Worm (Caenorhabditis elegans) whole organism, L4 larva: ENCODE measurements around the gene dhcr-24.

Experiments used
- D1046.2 ChIP-seq: fragments of 200-800 bp; sonication (Bioruptor generic); IDR thresholded peaks from 2 replicates; pipeline ENCODE4 v1.3.6; 2022; ENCODE audit warnings: missing genetic modification characterization, missing compliant biosample characterization
- F37D6.2 ChIP-seq: sonication (generic microtip); optimal IDR thresholded peaks from 2 replicates; lab custom pipeline; 2016; ENCODE audit warnings: mild to moderate bottlenecking, missing genetic modification characterization, missing compliant biosample characterization
- R02D3.7 ChIP-seq: fragments of 150-350 bp; sonication (generic microtip); optimal IDR thresholded peaks from 3 replicates; lab custom pipeline; 2014; ENCODE audit warnings: missing biosample characterization, missing genetic modification characterization
- T26A8.4 ChIP-seq: fragments of 200-800 bp; sonication (Bioruptor generic); IDR thresholded peaks from 2 replicates; pipeline ENCODE4 v1.3.6; 2022; ENCODE audit warnings: missing genetic modification characterization, missing compliant biosample characterization
- ZK337.2 ChIP-seq: fragments of 200-800 bp; sonication (Bioruptor generic); IDR thresholded peaks from 2 replicates; pipeline ENCODE4 v1.3.6; 2022; ENCODE audit warnings: missing genetic modification reagents, missing genetic modification characterization, missing compliant biosample characterization
- aha-1 ChIP-seq: fragments of 150-350 bp; peaks from one replicate; lab custom pipeline; 2014; ENCODE audit warnings: missing biosample characterization, missing genetic modification characterization
- ama-1 ChIP-seq: fragments of 150-350 bp; optimal IDR thresholded peaks from 2 replicates; lab custom pipeline; 2014; ENCODE audit warnings: inconsistent platforms, mixed read lengths
- arid-1 ChIP-seq: fragments of 200-800 bp; sonication (Bioruptor generic); conservative IDR thresholded peaks from 2 replicates; pipeline ENCODE4 v1.3.6; 2022; ENCODE audit warnings: missing genetic modification reagents, missing genetic modification characterization, missing compliant biosample characterization
- ceh-20 ChIP-seq: fragments of 200-800 bp; sonication (Bioruptor generic); IDR thresholded peaks from 2 replicates; pipeline ENCODE4 v1.3.6; 2022; ENCODE audit warnings: missing genetic modification reagents, missing genetic modification characterization, missing compliant biosample characterization
- ceh-32 ChIP-seq: sonication (generic microtip); optimal IDR thresholded peaks from 2 replicates; lab custom pipeline; 2016; ENCODE audit warnings: mild to moderate bottlenecking, missing genetic modification characterization, missing compliant biosample characterization; ENCODE audit not compliant: poor library complexity
- cey-2 ChIP-seq: sonication (generic microtip); optimal IDR thresholded peaks from 3 replicates; lab custom pipeline; 2017; ENCODE audit warnings: missing genetic modification characterization, mild to moderate bottlenecking, missing compliant biosample characterization, antibody characterized with exemption, borderline replicate concordance; ENCODE audit not compliant: insufficient read depth
- daf-16 ChIP-seq, 3 experiments: sonication (generic microtip); optimal IDR thresholded peaks; 2 replicates each; lab custom pipeline; 2016 to 2017; ENCODE audit warnings: missing genetic modification characterization in 3 of 3, missing genetic modification reagents in 3 of 3, mild to moderate bottlenecking in 2 of 3, missing compliant biosample characterization in 2 of 3, missing biosample characterization in 1 of 3, moderate library complexity in 1 of 3
- dmd-6 ChIP-seq: fragments of 200-800 bp; sonication (Bioruptor generic); IDR thresholded peaks from 2 replicates; pipeline ENCODE4 v1.3.6; 2022; ENCODE audit warnings: missing genetic modification reagents, missing genetic modification characterization, missing compliant biosample characterization
- dpl-1 ChIP-seq: fragments of 150-350 bp; optimal IDR thresholded peaks from 2 replicates; lab custom pipeline; 2014; ENCODE audit warnings: missing biosample characterization, missing genetic modification reagents, missing genetic modification characterization
- dve-1 ChIP-seq: sonication (generic microtip); optimal IDR thresholded peaks from 2 replicates; lab custom pipeline; 2017; ENCODE audit warnings: antibody characterized with exemption, mild to moderate bottlenecking, missing genetic modification characterization, missing compliant biosample characterization; ENCODE audit not compliant: insufficient read depth
- fkh-10 ChIP-seq: fragments of 150-350 bp; optimal IDR thresholded peaks from 2 replicates; lab custom pipeline; 2014; ENCODE audit warnings: missing biosample characterization, missing genetic modification reagents, missing genetic modification characterization
- gei-8 ChIP-seq: fragments of 200-800 bp; sonication (Bioruptor generic); optimal IDR thresholded peaks from 2 replicates; lab custom pipeline; 2018; ENCODE audit warnings: mild to moderate bottlenecking, missing genetic modification characterization, missing compliant biosample characterization
- hif-1 ChIP-seq, 2 experiments: sonication (generic microtip); optimal IDR thresholded peaks; 2 replicates each; lab custom pipeline; 2016 to 2017; ENCODE audit warnings: missing compliant biosample characterization in 2 of 2, missing genetic modification characterization in 2 of 2, missing genetic modification reagents in 2 of 2, missing genotype in 2 of 2, mild to moderate bottlenecking in 1 of 2
- hlh-11 ChIP-seq: fragments of 200-800 bp; sonication (Bioruptor generic); optimal IDR thresholded peaks from 2 replicates; lab custom pipeline; 2018; ENCODE audit warnings: mild to moderate bottlenecking, missing genetic modification characterization, missing compliant biosample characterization
- hlh-30 ChIP-seq: sonication (generic microtip); optimal IDR thresholded peaks from 2 replicates; lab custom pipeline; 2017; ENCODE audit warnings: antibody characterized with exemption, mild to moderate bottlenecking, missing genetic modification characterization, missing compliant biosample characterization; ENCODE audit not compliant: insufficient read depth
- hmg-1.1 ChIP-seq: fragments of 200-800 bp; sonication (Bioruptor generic); IDR thresholded peaks from 2 replicates; pipeline ENCODE4 v1.3.6; 2022; ENCODE audit warnings: missing genetic modification reagents, missing genetic modification characterization, missing compliant biosample characterization
- lin-1 ChIP-seq: fragments of 200-800 bp; sonication (Bioruptor generic); IDR thresholded peaks from 2 replicates; pipeline ENCODE4 v1.3.6; 2022; ENCODE audit warnings: missing genetic modification reagents, missing genetic modification characterization, missing compliant biosample characterization
- lin-15B ChIP-seq: fragments of 150-350 bp; sonication (generic microtip); optimal IDR thresholded peaks from 3 replicates; lab custom pipeline; 2014; ENCODE audit warnings: missing biosample characterization, missing genetic modification characterization
- lsy-2 ChIP-seq, 2 experiments: fragments of 150-350 bp in 1 of 2; sonication (generic microtip) in 1 of 2; optimal IDR thresholded peaks; 2 replicates each; lab custom pipeline; 2014 to 2017; ENCODE audit warnings: missing biosample characterization in 2 of 2, missing genetic modification characterization in 2 of 2
- madf-5 ChIP-seq, 2 experiments: fragments of 200-800 bp; sonication (Bioruptor generic); IDR thresholded peaks; 2 replicates each; pipeline ENCODE4 v1.3.6; 2022; ENCODE audit warnings: missing compliant biosample characterization in 2 of 2, missing genetic modification characterization in 2 of 2
- mdl-1 ChIP-seq, 2 experiments: fragments of 150-350 bp in 1 of 2; sonication (generic microtip) in 1 of 2; optimal IDR thresholded peaks; 2 replicates each; lab custom pipeline; 2014 to 2017; ENCODE audit warnings: missing biosample characterization in 2 of 2, missing genetic modification characterization in 2 of 2
- mep-1 ChIP-seq: fragments of 150-350 bp; sonication (generic microtip); optimal IDR thresholded peaks from 3 replicates; lab custom pipeline; 2014; ENCODE audit warnings: missing biosample characterization, missing genetic modification characterization
- mes-2 ChIP-seq: sonication (generic microtip); optimal IDR thresholded peaks from 2 replicates; lab custom pipeline; 2016; ENCODE audit warnings: missing genotype, mild to moderate bottlenecking, missing genetic modification characterization, missing compliant biosample characterization; ENCODE audit not compliant: poor library complexity, severe bottlenecking
- mxl-2 ChIP-seq: fragments of 200-800 bp; sonication (Bioruptor generic); conservative IDR thresholded peaks from 2 replicates; pipeline ENCODE4 v1.3.6; 2022; ENCODE audit warnings: missing genetic modification reagents, missing genetic modification characterization, missing compliant biosample characterization
- mxl-3 ChIP-seq: fragments of 200-800 bp; sonication (Bioruptor generic); optimal IDR thresholded peaks from 2 replicates; lab custom pipeline; 2018; ENCODE audit warnings: mild to moderate bottlenecking, missing genetic modification characterization, missing compliant biosample characterization
- nhr-25 ChIP-seq: sonication (generic microtip); optimal IDR thresholded peaks from 2 replicates; lab custom pipeline; 2017; ENCODE audit warnings: missing genetic modification characterization, mild to moderate bottlenecking, missing compliant biosample characterization, antibody characterized with exemption, moderate library complexity, borderline replicate concordance; ENCODE audit not compliant: insufficient read depth
- nhr-28 ChIP-seq: fragments of 150-350 bp; optimal IDR thresholded peaks from 2 replicates; lab custom pipeline; 2014; ENCODE audit warnings: missing biosample characterization, missing genetic modification characterization
- nhr-48 ChIP-seq: sonication (generic microtip); optimal IDR thresholded peaks from 2 replicates; lab custom pipeline; 2016; ENCODE audit warnings: mild to moderate bottlenecking, missing genetic modification characterization, missing compliant biosample characterization
- rbr-2 ChIP-seq: sonication (generic microtip); optimal IDR thresholded peaks from 2 replicates; lab custom pipeline; 2016; ENCODE audit warnings: missing genotype, missing genetic modification characterization, missing compliant biosample characterization
- set-16 ChIP-seq: fragments of 200-800 bp; sonication (Bioruptor generic); IDR thresholded peaks from 2 replicates; pipeline ENCODE4 v1.3.6; 2022; ENCODE audit warnings: missing genetic modification reagents, missing genetic modification characterization, missing compliant biosample characterization
- tra-1 ChIP-seq: fragments of 200-800 bp; sonication (Bioruptor generic); IDR thresholded peaks from 2 replicates; pipeline ENCODE4 v1.3.6; 2022; ENCODE audit warnings: missing genetic modification reagents, missing genetic modification characterization, missing compliant biosample characterization
- vab-7 ChIP-seq: fragments of 200-800 bp; sonication (Bioruptor generic); IDR thresholded peaks from 2 replicates; pipeline ENCODE4 v1.3.6; 2022; ENCODE audit warnings: missing genetic modification reagents, missing genetic modification characterization, missing compliant biosample characterization
- zfp-3 ChIP-seq: fragments of 200-800 bp; sonication (Bioruptor generic); conservative IDR thresholded peaks from 2 replicates; pipeline ENCODE4 v1.3.6; 2022; ENCODE audit warnings: missing genetic modification reagents, missing genetic modification characterization, missing compliant biosample characterization
- zip-2 ChIP-seq: fragments of 150-350 bp; optimal IDR thresholded peaks from 2 replicates; lab custom pipeline; 2014; ENCODE audit warnings: missing biosample characterization, missing genetic modification characterization
- ztf-11 ChIP-seq: fragments of 150-350 bp; optimal IDR thresholded peaks from 2 replicates; lab custom pipeline; 2014; ENCODE audit warnings: missing biosample characterization, missing genetic modification characterization

dhcr-24 gene

ce11 chrX:2592670-2593280 lies 28.8 kb upstream of the dhcr-24 start (continued):
- TF ChIP-seq ceh-32 (tag; lab: Kevin White, UChicago) (no peak), zfp-3 (GFP tag; lab: Robert Waterston, UW) (no peak), ZK337.2 (no peak), ama-1 (lab: Kevin White, UChicago) (peak; percentile 10), ceh-20 (GFP tag; lab: Robert Waterston, UW) (peak; percentile 94), R02D3.7 (tag; lab: Kevin White, UChicago) (no peak), nhr-28 (tag; lab: Kevin White, UChicago) (peak; percentile 98), dpl-1 (GFP tag; lab: Kevin White, UChicago) (no peak), hlh-11 (tag; lab: Kevin White, UChicago) (peak; percentile 44), D1046.2 (GFP tag; lab: Robert Waterston, UW) (no peak), aha-1 (tag; lab: Kevin White, UChicago) (peak; percentile 95), hlh-30 (tag; lab: Kevin White, UChicago) (peak; percentile 10), rbr-2 (tag; lab: Kevin White, UChicago) (no peak), mes-2 (tag; lab: Kevin White, UChicago) (no peak), vab-7 (no peak), lin-15B (tag; lab: Kevin White, UChicago) (no peak), dmd-6 (GFP tag; lab: Robert Waterston, UW) (peak; percentile 69), cey-2 (peak; percentile 55), set-16 (GFP tag; lab: Robert Waterston, UW) (no peak)

- TF ChIP-seq nhr-28 (tag; lab: Kevin White, UChicago): peak; percentile 55
- peak; percentile 10 for TF ChIP-seq gei-8 (GFP tag; lab: Kevin White, UChicago)
- 0 out of 2 replicates have a peak, but pooled peaks have one; percentile 49 for TF ChIP-seq T26A8.4 (GFP tag; lab: Robert Waterston, UW)
- peak; percentile 40 for TF ChIP-seq rbr-2 (tag; lab: Kevin White, UChicago)
- TF ChIP-seq D1046.2 (GFP tag; lab: Robert Waterston, UW): no peak
- TF ChIP-seq ztf-11: no peak
- peak; percentile 85 for TF ChIP-seq aha-1 (tag; lab: Kevin White, UChicago)
- peak; percentile 29 for TF ChIP-seq nhr-48 (tag; lab: Kevin White, UChicago)
- no peak for TF ChIP-seq fkh-10
- TF ChIP-seq hif-1 (tag; optimal IDR thresholded peaks at IDR 0.05; lab: Kevin White, UChicago): peak in 1 of 2 experiments; percentile 37
- TF ChIP-seq mep-1 (tag; lab: Kevin White, UChicago): peak; percentile 71
- no peak for TF ChIP-seq F37D6.2 (tag; lab: Kevin White, UChicago)
- TF ChIP-seq dmd-6 (GFP tag; lab: Robert Waterston, UW): peak; percentile 36
- TF ChIP-seq mxl-2 (GFP tag; lab: Robert Waterston, UW): 0 out of 2 replicates have a peak, but pooled peaks have one; percentile 35
- TF ChIP-seq daf-16 (GFP tag; optimal IDR thresholded peaks at IDR 0.05; lab: Kevin White, UChicago): no peak
- TF ChIP-seq daf-16 (tag; optimal IDR thresholded peaks at IDR 0.05; lab: Kevin White, UChicago): peak; percentile 48
- TF ChIP-seq tra-1 (GFP tag; lab: Robert Waterston, UW): no peak
- peak in 1 of 2 experiments; percentile 10 for TF ChIP-seq lsy-2 (tag; optimal IDR thresholded peaks at IDR 0.05; lab: Kevin White, UChicago)
- no peak for TF ChIP-seq lin-1 (GFP tag; lab: Robert Waterston, UW)
- peak; percentile 61 for TF ChIP-seq mxl-3 (GFP tag; lab: Kevin White, UChicago)
- peak; percentile 88 for TF ChIP-seq nhr-25 (tag; lab: Kevin White, UChicago)
- peak; percentile 77 for TF ChIP-seq hlh-11 (tag; lab: Kevin White, UChicago)
- 0 out of 2 replicates have a peak, but pooled peaks have one; percentile 27 for TF ChIP-seq hmg-1.1 (GFP tag; lab: Robert Waterston, UW)
- TF ChIP-seq mdl-1 (tag; optimal IDR thresholded peaks at IDR 0.05; lab: Kevin White, UChicago): peak in 1 of 2 experiments; percentile 37
- TF ChIP-seq dve-1 (tag; lab: Kevin White, UChicago): peak; percentile 48
- TF ChIP-seq madf-5 (GFP tag; IDR thresholded peaks at IDR 0.05; lab: Robert Waterston, UW): 0 out of 4 replicates have a peak, but pooled peaks of 1 of the 2 experiments have one; percentile 26
- TF ChIP-seq hlh-30 (tag; lab: Kevin White, UChicago): peak; percentile 38
- no peak for TF ChIP-seq zip-2 (tag; lab: Kevin White, UChicago)
- peak; percentile 39 for TF ChIP-seq mes-2 (tag; lab: Kevin White, UChicago)
- TF ChIP-seq arid-1 (GFP tag; lab: Robert Waterston, UW): 0 out of 2 replicates have a peak, but pooled peaks have one; percentile 26
These were observed 27.6 kb upstream of the dhcr-24 start for ce11 chrX:2591586-2592000.
